Worm (Caenorhabditis elegans) whole organism, young adult: Measurements from ENCODE around the gene vamp-8.

ENCODE experiments used
- C17E4.6 ChIP-seq: fragments of 200-800 bp; sonication (Bioruptor generic); IDR thresholded peaks from 2 replicates; pipeline ENCODE4 v1.3.6; 2022; ENCODE audit warnings: missing genetic modification reagents, missing genetic modification characterization, missing compliant biosample characterization
- D2030.7 ChIP-seq: fragments of 200-800 bp; sonication (Bioruptor generic); IDR thresholded peaks from 2 replicates; pipeline ENCODE4 v1.3.6; 2022; ENCODE audit warnings: missing genetic modification reagents, missing genetic modification characterization, missing compliant biosample characterization
- F57A8.1 ChIP-seq: fragments of 200-800 bp; sonication (Bioruptor generic); optimal IDR thresholded peaks from 2 replicates; lab custom pipeline; 2018; ENCODE audit warnings: mild to moderate bottlenecking, missing genetic modification characterization, moderate library complexity, missing compliant biosample characterization
- K12H6.12 ChIP-seq: fragments of 200-800 bp; sonication (Bioruptor generic); optimal IDR thresholded peaks from 2 replicates; lab custom pipeline; 2018; ENCODE audit warnings: mild to moderate bottlenecking, missing genetic modification characterization, missing compliant biosample characterization
- akir-1 ChIP-seq: fragments of 200-800 bp; sonication (Bioruptor generic); optimal IDR thresholded peaks from 2 replicates; lab custom pipeline; 2018; ENCODE audit warnings: mild to moderate bottlenecking, missing genetic modification characterization, moderate library complexity, missing compliant biosample characterization
- attf-5 ChIP-seq: fragments of 200-800 bp; sonication (Bioruptor generic); optimal IDR thresholded peaks from 2 replicates; lab custom pipeline; 2018; ENCODE audit warnings: mild to moderate bottlenecking, missing genetic modification characterization, missing compliant biosample characterization
- attf-6 ChIP-seq: fragments of 200-800 bp; sonication (Bioruptor generic); IDR thresholded peaks from 2 replicates; pipeline ENCODE4 v1.3.6; 2022; ENCODE audit warnings: missing genetic modification reagents, missing genetic modification characterization, missing compliant biosample characterization
- cebp-1 ChIP-seq, 2 experiments: fragments of 200-800 bp in 1 of 2; sonication (Bioruptor generic) in 1 of 2; sonication (generic microtip) in 1 of 2; IDR thresholded peaks in 1 of 2; optimal IDR thresholded peaks in 1 of 2; 2 replicates each; pipeline versions ENCODE4 v1.3.6 to Lab custom; 2017 to 2022; ENCODE audit warnings: missing compliant biosample characterization in 2 of 2, missing genetic modification characterization in 2 of 2, mild to moderate bottlenecking in 1 of 2, missing genetic modification reagents in 1 of 2, moderate library complexity in 1 of 2
- ceh-27 ChIP-seq: fragments of 200-800 bp; sonication (Bioruptor generic); optimal IDR thresholded peaks from 2 replicates; lab custom pipeline; 2018; ENCODE audit warnings: mild to moderate bottlenecking, missing genetic modification characterization, moderate library complexity, missing compliant biosample characterization
- dpl-1 ChIP-seq: fragments of 150-350 bp; optimal IDR thresholded peaks from 2 replicates; lab custom pipeline; 2014; ENCODE audit warnings: missing biosample characterization, missing genetic modification reagents, missing genetic modification characterization
- fkh-3 ChIP-seq: sonication (generic microtip); optimal IDR thresholded peaks from 2 replicates; lab custom pipeline; 2016; ENCODE audit warnings: mild to moderate bottlenecking, missing genetic modification characterization, missing compliant biosample characterization
- gei-17 ChIP-seq: fragments of 200-800 bp; sonication (Bioruptor generic); optimal IDR thresholded peaks from 2 replicates; lab custom pipeline; 2018; ENCODE audit warnings: mild to moderate bottlenecking, missing genetic modification characterization, missing compliant biosample characterization
- hmg-20 ChIP-seq: fragments of 200-800 bp; sonication (Bioruptor generic); IDR thresholded peaks from 2 replicates; pipeline ENCODE4 v1.3.6; 2022; ENCODE audit warnings: missing genetic modification reagents, missing genetic modification characterization, missing compliant biosample characterization
- hrde-1 ChIP-seq: sonication (generic microtip); optimal IDR thresholded peaks from 2 replicates; lab custom pipeline; 2016; ENCODE audit warnings: missing genetic modification characterization, mild to moderate bottlenecking, missing compliant biosample characterization, moderate library complexity, missing genotype, missing genetic modification reagents, borderline replicate concordance
- let-526 ChIP-seq: fragments of 200-800 bp; sonication (Bioruptor generic); IDR thresholded peaks from 2 replicates; pipeline ENCODE4 v1.3.6; 2022; ENCODE audit warnings: missing genetic modification reagents, missing genetic modification characterization, missing compliant biosample characterization
- lsl-1 ChIP-seq: fragments of 200-800 bp; sonication (Bioruptor generic); optimal IDR thresholded peaks from 2 replicates; lab custom pipeline; 2018; ENCODE audit warnings: mild to moderate bottlenecking, missing genetic modification characterization, moderate library complexity, missing compliant biosample characterization
- madf-10 ChIP-seq: sonication (generic microtip); optimal IDR thresholded peaks from 2 replicates; lab custom pipeline; 2016; ENCODE audit warnings: mild to moderate bottlenecking, missing genetic modification characterization, missing compliant biosample characterization
- madf-3 ChIP-seq: fragments of 200-800 bp; sonication (Bioruptor generic); IDR thresholded peaks from 2 replicates; pipeline ENCODE4 v1.3.6; 2022; ENCODE audit warnings: missing genetic modification reagents, missing genetic modification characterization, missing compliant biosample characterization
- mxl-1 ChIP-seq: sonication (generic microtip); optimal IDR thresholded peaks from 2 replicates; lab custom pipeline; 2016; ENCODE audit warnings: missing genetic modification characterization, missing compliant biosample characterization
- nhr-120 ChIP-seq: fragments of 200-800 bp; sonication (Bioruptor generic); IDR thresholded peaks from 2 replicates; pipeline ENCODE4 v1.3.6; 2022; ENCODE audit warnings: missing genetic modification characterization, missing compliant biosample characterization
- nhr-27 ChIP-seq: fragments of 200-800 bp; sonication (Bioruptor generic); optimal IDR thresholded peaks from 2 replicates; lab custom pipeline; 2018; ENCODE audit warnings: mild to moderate bottlenecking, missing genetic modification characterization, moderate library complexity, missing compliant biosample characterization
- nhr-80 ChIP-seq: sonication (generic microtip); optimal IDR thresholded peaks from 2 replicates; lab custom pipeline; 2016; ENCODE audit warnings: missing genetic modification characterization, missing compliant biosample characterization
- pha-4 ChIP-seq: fragments of 150-350 bp; sonication (generic microtip); optimal IDR thresholded peaks from 2 replicates; lab custom pipeline; 2014; ENCODE audit warnings: missing biosample characterization, missing genetic modification reagents, missing genetic modification characterization
- rpc-1 ChIP-seq, 2 experiments: fragments of 150-350 bp in 1 of 2; sonication (generic microtip) in 1 of 2; optimal IDR thresholded peaks; 2 replicates each; lab custom pipeline; 2014 to 2018; ENCODE audit warnings: missing biosample characterization in 1 of 2, missing genetic modification characterization in 1 of 2, missing genetic modification reagents in 1 of 2, missing genotype in 1 of 2
- sea-2 ChIP-seq: fragments of 200-800 bp; sonication (Bioruptor generic); IDR thresholded peaks from 2 replicates; pipeline ENCODE4 v1.3.6; 2022; ENCODE audit warnings: missing genetic modification characterization, missing compliant biosample characterization
- somi-1 ChIP-seq: fragments of 200-800 bp; sonication (Bioruptor generic); optimal IDR thresholded peaks from 2 replicates; lab custom pipeline; 2018; ENCODE audit warnings: mild to moderate bottlenecking, missing genetic modification characterization, missing compliant biosample characterization
- tbx-9 ChIP-seq: sonication (generic microtip); optimal IDR thresholded peaks from 2 replicates; lab custom pipeline; 2016; ENCODE audit warnings: borderline replicate concordance, missing genetic modification characterization, inconsistent platforms, missing compliant biosample characterization
- tlf-1 ChIP-seq: fragments of 200-800 bp; sonication (Bioruptor generic); optimal IDR thresholded peaks from 2 replicates; lab custom pipeline; 2018; ENCODE audit warnings: mild to moderate bottlenecking, missing genetic modification characterization, missing compliant biosample characterization
- unc-130 ChIP-seq: sonication (generic microtip); optimal IDR thresholded peaks from 2 replicates; lab custom pipeline; 2016; ENCODE audit warnings: missing genetic modification reagents, missing genetic modification characterization, missing compliant biosample characterization
- zfh-2 ChIP-seq: fragments of 200-800 bp; sonication (Bioruptor generic); conservative IDR thresholded peaks from 2 replicates; pipeline ENCODE4 v1.3.6; 2022; ENCODE audit warnings: missing genetic modification reagents, missing genetic modification characterization, missing compliant biosample characterization
- ztf-25 ChIP-seq: fragments of 200-800 bp; sonication (Bioruptor generic); IDR thresholded peaks from 2 replicates; pipeline ENCODE4 v1.3.6; 2022; ENCODE audit warnings: missing genetic modification reagents, missing genetic modification characterization, missing compliant biosample characterization

vamp-8 gene

DNA sequence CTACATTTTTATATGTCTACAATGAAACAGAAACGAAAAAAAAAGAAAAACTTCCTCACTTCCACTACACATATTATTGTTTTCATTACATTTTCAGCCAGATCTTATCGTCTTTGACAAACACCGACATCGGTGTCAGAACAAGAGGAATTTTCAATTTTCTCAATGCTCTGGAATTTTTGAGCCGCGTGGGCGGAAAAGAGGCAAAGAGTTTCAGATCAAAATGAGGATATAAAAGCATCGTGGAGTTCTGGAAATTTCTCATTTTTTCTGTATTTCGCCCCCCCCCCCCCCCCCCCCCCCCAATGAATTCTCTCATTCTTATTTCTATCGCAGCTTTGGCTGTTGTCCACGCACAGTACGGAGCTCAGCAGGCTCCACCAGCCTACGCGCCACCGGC is 14.9 kb upstream of the vamp-8 start, which contains the start of gene B0513.4:
Gene B0513.4, plus strand, starts transcription at position 301 of the 400 bp plus-strand sequence.
- no peak for TF ChIP-seq madf-3 (GFP tag; lab: Robert Waterston, UW)
- TF ChIP-seq zfh-2 (GFP tag; lab: Robert Waterston, UW) = peak; percentile 69
- no peak for TF ChIP-seq hrde-1 (tag; lab: Kevin White, UChicago)

- TF ChIP-seq C17E4.6 (GFP tag; lab: Robert Waterston, UW) (no peak), lsl-1 (GFP tag; lab: Kevin White, UChicago) (no peak), ztf-25 (GFP tag; lab: Robert Waterston, UW) (no peak), nhr-120 (no peak), fkh-3 (tag; lab: Kevin White, UChicago) (no peak), let-526 (GFP tag; lab: Robert Waterston, UW) (no peak), somi-1 (no peak), F57A8.1 (GFP tag; lab: Kevin White, UChicago) (no peak), tbx-9 (tag; lab: Kevin White, UChicago) (no peak), ceh-27 (GFP tag; lab: Kevin White, UChicago) (no peak), gei-17 (no peak), sea-2 (no peak), tlf-1 (GFP tag; lab: Kevin White, UChicago) (no peak), dpl-1 (GFP tag; lab: Kevin White, UChicago) (no peak), hrde-1 (tag; lab: Kevin White, UChicago) (no peak), D2030.7 (GFP tag; lab: Robert Waterston, UW) (no peak), unc-130 (GFP tag; lab: Kevin White, UChicago) (no peak)
- TF ChIP-seq, all 124 proteins: peak for 0
Observed at ce11 chrIV:13878738-13879137, 13.7 kb upstream of the vamp-8 start.

DNA sequence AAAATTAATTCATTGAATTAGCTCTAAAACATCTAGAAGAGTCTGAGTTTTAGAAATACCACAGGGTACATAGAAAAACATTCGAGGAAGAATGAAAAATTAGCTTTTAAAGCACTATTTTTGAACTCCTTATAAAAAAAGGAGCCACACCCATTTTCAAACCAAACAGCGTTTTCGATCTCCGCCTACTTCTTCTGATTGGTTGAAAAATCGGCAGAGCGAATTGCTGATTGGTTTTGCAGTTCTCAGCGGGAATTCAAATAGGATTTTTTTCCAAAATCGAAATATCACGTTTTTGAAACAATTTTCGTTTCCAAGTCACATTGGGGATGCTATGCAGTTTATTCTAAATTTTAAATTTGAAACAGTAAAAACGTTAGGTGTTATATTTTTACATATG is 13.1 kb upstream of the vamp-8 start:
- TF ChIP-seq mxl-1 (tag; lab: Kevin White, UChicago) (no peak), attf-6 (no peak), hmg-20 (GFP tag; lab: Robert Waterston, UW) (no peak), nhr-80 (tag; lab: Kevin White, UChicago) (no peak)

- no peak for TF ChIP-seq akir-1 (GFP tag; lab: Kevin White, UChicago)
- peak; percentile 2 for TF ChIP-seq K12H6.12 (tag; lab: Kevin White, UChicago)
- no peak for TF ChIP-seq tlf-1 (GFP tag; lab: Kevin White, UChicago)
- peak; percentile 21 for TF ChIP-seq attf-5 (GFP tag; lab: Kevin White, UChicago)
- TF ChIP-seq madf-10 (tag; lab: Kevin White, UChicago) = peak; percentile 95
- TF ChIP-seq rpc-1 (optimal IDR thresholded peaks at IDR 0.05; lab: Kevin White, UChicago) = no peak
- no peak for TF ChIP-seq rpc-1 (tag; optimal IDR thresholded peaks at IDR 0.05; lab: Kevin White, UChicago)
- no peak for TF ChIP-seq cebp-1 (GFP tag; IDR thresholded peaks at IDR 0.05; lab: Robert Waterston, UW)
- TF ChIP-seq cebp-1 (tag; optimal IDR thresholded peaks at IDR 0.05; lab: Kevin White, UChicago) = peak; percentile 44
- no peak for TF ChIP-seq unc-130 (GFP tag; lab: Kevin White, UChicago)
Observed at ce11 chrIV:13877707-13878106, 12.7 kb upstream of the vamp-8 start.

DNA sequence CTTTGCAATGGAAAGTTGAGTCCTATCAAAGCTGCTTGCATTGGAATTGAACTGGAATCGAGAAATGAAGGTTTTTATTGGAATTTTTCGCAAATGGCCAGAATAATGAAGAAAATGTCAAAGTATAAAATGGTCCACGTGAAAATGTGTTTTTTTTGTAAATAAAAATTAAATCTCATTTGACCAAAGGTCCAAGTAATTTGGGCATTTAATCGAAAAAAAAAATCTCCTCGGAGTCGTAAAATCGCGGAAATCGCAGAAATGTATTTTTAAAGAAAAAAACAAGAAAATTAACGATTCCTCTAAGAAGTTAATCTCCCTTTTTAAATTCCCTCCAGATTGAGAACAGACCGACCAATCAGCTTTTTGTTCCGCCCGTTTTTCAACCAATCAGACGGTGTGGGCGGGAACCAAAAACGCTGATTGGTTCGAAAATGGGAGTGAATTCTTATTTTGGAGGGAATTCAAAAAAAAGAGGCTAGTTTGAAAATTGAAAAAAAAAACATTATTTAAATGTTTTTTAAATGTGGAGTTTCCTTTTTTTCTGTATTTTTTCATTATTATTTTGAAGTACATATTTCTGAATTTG is 11.7 kb upstream of the vamp-8 start, which contains the start of gene prdh-1:
Gene prdh-1, minus strand, starts transcription at position 51 of the 589 bp plus-strand sequence.
- no peak for TF ChIP-seq pha-4 (tag; lab: Kevin White, UChicago)
- no peak for TF ChIP-seq nhr-27 (tag; lab: Kevin White, UChicago)
- TF ChIP-seq, all 124 proteins: peak for 0
